Worm (Caenorhabditis elegans) whole organism, mixed stage, embryonic: ENCODE data around the gene gba-2.

ENCODE experiments used
- drap-1 ChIP-seq: fragments of 200-800 bp; sonication (Bioruptor generic); optimal IDR thresholded peaks from 3 replicates; lab custom pipeline; 2018; ENCODE audit warnings: mild to moderate bottlenecking, missing genetic modification characterization, missing compliant biosample characterization
- elt-1 ChIP-seq: sonication (generic microtip); optimal IDR thresholded peaks from 2 replicates; lab custom pipeline; 2017; ENCODE audit warnings: missing genetic modification characterization, mild to moderate bottlenecking, missing compliant biosample characterization, antibody characterized with exemption, moderate library complexity, borderline replicate concordance; ENCODE audit not compliant: insufficient read depth
- flh-1 ChIP-seq: fragments of 200-800 bp; sonication (Bioruptor generic); optimal IDR thresholded peaks from 2 replicates; lab custom pipeline; 2018; ENCODE audit warnings: mild to moderate bottlenecking, missing genetic modification characterization, moderate library complexity, missing compliant biosample characterization
- lin-13 ChIP-seq: fragments of 150-350 bp; optimal IDR thresholded peaks from 2 replicates; lab custom pipeline; 2014; ENCODE audit warnings: missing biosample characterization, missing genetic modification characterization
- mep-1 ChIP-seq: fragments of 150-350 bp; optimal IDR thresholded peaks from 2 replicates; lab custom pipeline; 2017; ENCODE audit warnings: missing biosample characterization, missing genetic modification reagents, missing genetic modification characterization, inconsistent platforms
- nhr-12 ChIP-seq: fragments of 150-350 bp; optimal IDR thresholded peaks from 2 replicates; lab custom pipeline; 2014; ENCODE audit warnings: missing biosample characterization, missing genetic modification characterization
- nhr-237 ChIP-seq: fragments of 150-350 bp; optimal IDR thresholded peaks from 2 replicates; lab custom pipeline; 2014; ENCODE audit warnings: missing biosample characterization, missing genetic modification characterization
- nhr-28 ChIP-seq: fragments of 150-350 bp; optimal IDR thresholded peaks from 2 replicates; lab custom pipeline; 2014; ENCODE audit warnings: missing biosample characterization, missing genetic modification characterization
- nhr-76 ChIP-seq: sonication (generic microtip); optimal IDR thresholded peaks from 2 replicates; lab custom pipeline; 2017; ENCODE audit warnings: missing biosample characterization, missing genetic modification characterization
- pha-4 ChIP-seq: fragments of 150-350 bp; optimal IDR thresholded peaks from 2 replicates; lab custom pipeline; 2018; ENCODE audit warnings: missing biosample characterization, missing genetic modification reagents, missing genetic modification characterization
- snpc-4 ChIP-seq: fragments of 150-350 bp; optimal IDR thresholded peaks from 2 replicates; lab custom pipeline; 2014; ENCODE audit warnings: missing biosample characterization, missing genetic modification characterization
- unc-62 ChIP-seq: fragments of 150-350 bp; optimal IDR thresholded peaks from 2 replicates; lab custom pipeline; 2014; ENCODE audit warnings: missing biosample characterization, missing genetic modification reagents, missing genetic modification characterization
- ztf-11 ChIP-seq: fragments of 150-350 bp; optimal IDR thresholded peaks from 2 replicates; lab custom pipeline; 2014; ENCODE audit warnings: missing biosample characterization, missing genetic modification characterization

- TF ChIP-seq lin-13 (tag; lab: Kevin White, UChicago) (no peak), drap-1 (GFP tag; lab: Kevin White, UChicago) (no peak), pha-4 (tag; lab: Kevin White, UChicago) (no peak), flh-1 (GFP tag; lab: Kevin White, UChicago) (no peak), mep-1 (tag; lab: Kevin White, UChicago) (no peak), ztf-11 (no peak), snpc-4 (tag; lab: Kevin White, UChicago) (no peak), nhr-12 (tag; lab: Kevin White, UChicago) (no peak), unc-62 (no peak), nhr-76 (tag; lab: Kevin White, UChicago) (no peak), nhr-237 (tag; lab: Kevin White, UChicago) (no peak), nhr-28 (tag; lab: Kevin White, UChicago) (no peak), elt-1 (tag; lab: Kevin White, UChicago) (no peak)
Measured at ce11 chrII:2166376-2166775, 19.9 kb downstream of the gba-2 start, which contains the start of gene C33C12.4.
